Worm (Caenorhabditis elegans) whole organism, L4/young adult: ENCODE results near the gene ZC132.9.

ENCODE experiments used
- dao-5 ChIP-seq: sonication (generic microtip); optimal IDR thresholded peaks from 2 replicates; lab custom pipeline; 2016; ENCODE audit warnings: missing genotype, missing genetic modification characterization, moderate library complexity, missing compliant biosample characterization
- him-1 ChIP-seq: sonication (generic microtip); optimal IDR thresholded peaks from 2 replicates; lab custom pipeline; 2016; ENCODE audit warnings: missing genotype, missing genetic modification reagents, missing genetic modification characterization, missing compliant biosample characterization

DNA sequence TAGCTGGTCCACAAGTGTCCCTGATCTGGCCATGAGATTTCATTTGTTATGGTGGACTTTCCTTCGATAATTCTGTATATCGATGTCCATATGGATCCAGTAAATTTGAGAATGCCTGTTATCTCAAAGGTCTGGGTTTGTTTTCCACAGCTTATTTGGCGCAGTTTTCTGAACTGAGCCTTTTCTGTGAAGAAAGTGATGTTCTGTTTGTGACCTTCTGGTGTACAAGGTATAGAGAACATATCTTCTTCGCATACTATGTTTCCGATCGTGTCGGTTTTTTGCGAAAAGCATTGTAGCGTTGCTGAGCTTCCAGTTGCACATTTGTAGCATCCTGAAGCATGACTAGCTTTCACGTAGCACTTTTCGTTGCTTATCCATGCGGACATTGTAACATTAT is 16.9 kb downstream of the ZC132.9 start:
- TF ChIP-seq dao-5 (tag; lab: Kevin White, UChicago), result no peak
- TF ChIP-seq him-1 (tag; lab: Kevin White, UChicago), result no peak
